Worm (Caenorhabditis elegans) whole organism, young adult: ENCODE measurements around the gene luc-7L3.

Experiments
- ama-1 ChIP-seq, 3 experiments: fragments of 150-350 bp in 1 of 3; sonication (generic microtip) in 2 of 3; optimal IDR thresholded peaks; 2 replicates each; lab custom pipeline; 2014 to 2018; ENCODE audit warnings: missing biosample characterization in 2 of 3, missing genetic modification characterization in 2 of 3, missing genetic modification reagents in 2 of 3
- bed-1 ChIP-seq: fragments of 200-800 bp; sonication (Bioruptor generic); IDR thresholded peaks from 2 replicates; pipeline ENCODE4 v1.3.6; 2022; ENCODE audit warnings: missing genetic modification reagents, missing genetic modification characterization, missing compliant biosample characterization
- die-1 ChIP-seq: sonication (generic microtip); optimal IDR thresholded peaks from 2 replicates; lab custom pipeline; 2016; ENCODE audit warnings: missing genotype, mild to moderate bottlenecking, missing genetic modification characterization, missing compliant biosample characterization
- lir-1 ChIP-seq: fragments of 200-800 bp; sonication (Bioruptor generic); conservative IDR thresholded peaks from 2 replicates; pipeline ENCODE4 v1.3.6; 2022; ENCODE audit warnings: missing genetic modification reagents, missing genetic modification characterization, missing compliant biosample characterization
- madf-10 ChIP-seq: sonication (generic microtip); optimal IDR thresholded peaks from 2 replicates; lab custom pipeline; 2016; ENCODE audit warnings: mild to moderate bottlenecking, missing genetic modification characterization, missing compliant biosample characterization
- nfya-1 ChIP-seq: sonication (generic microtip); optimal IDR thresholded peaks from 2 replicates; lab custom pipeline; 2017; ENCODE audit warnings: antibody characterized with exemption, missing compliant biosample characterization, missing genetic modification characterization, borderline replicate concordance; ENCODE audit not compliant: insufficient read depth
- rpc-1 ChIP-seq, 2 experiments: fragments of 150-350 bp in 1 of 2; sonication (generic microtip) in 1 of 2; optimal IDR thresholded peaks; 2 replicates each; lab custom pipeline; 2014 to 2018; ENCODE audit warnings: missing biosample characterization in 1 of 2, missing genetic modification characterization in 1 of 2, missing genetic modification reagents in 1 of 2, missing genotype in 1 of 2
- snpc-4 ChIP-seq, 5 experiments: fragments of 150-350 bp in 1 of 5; sonication (generic microtip) in 4 of 5; optimal IDR thresholded peaks; 2 replicates each; lab custom pipeline; 2014 to 2018; ENCODE audit warnings: missing genetic modification characterization in 5 of 5, missing biosample characterization in 3 of 5, antibody characterized with exemption in 2 of 5, mild to moderate bottlenecking in 2 of 5, missing compliant biosample characterization in 2 of 5, missing genotype in 2 of 5, moderate library complexity in 2 of 5, missing genetic modification reagents in 1 of 5
- unc-62 ChIP-seq: fragments of 150-350 bp; optimal IDR thresholded peaks from 2 replicates; lab custom pipeline; 2014; ENCODE audit warnings: missing biosample characterization, missing genetic modification reagents, missing genetic modification characterization
- ztf-6 ChIP-seq: fragments of 200-800 bp; sonication (Bioruptor generic); IDR thresholded peaks from 2 replicates; pipeline ENCODE4 v1.3.6; 2022; ENCODE audit warnings: missing genetic modification reagents, missing genetic modification characterization, missing compliant biosample characterization

- TF ChIP-seq lir-1 (GFP tag; lab: Robert Waterston, UW) (no peak), unc-62 (GFP tag; lab: Kevin White, UChicago) (no peak), rpc-1 (optimal IDR thresholded peaks at IDR 0.05; lab: Kevin White, UChicago) (no peak), rpc-1 (tag; optimal IDR thresholded peaks at IDR 0.05; lab: Kevin White, UChicago) (no peak), madf-10 (tag; lab: Kevin White, UChicago) (no peak), ztf-6 (GFP tag; lab: Robert Waterston, UW) (no peak), ama-1 (optimal IDR thresholded peaks at IDR 0.05; lab: Kevin White, UChicago) (no peak), ama-1 (GFP tag; optimal IDR thresholded peaks at IDR 0.05; lab: Kevin White, UChicago) (no peak), snpc-4 (GFP tag; optimal IDR thresholded peaks at IDR 0.05; lab: Kevin White, UChicago) (no peak), snpc-4 (tag; optimal IDR thresholded peaks at IDR 0.05; lab: Kevin White, UChicago) (no peak), bed-1 (GFP tag; lab: Robert Waterston, UW) (no peak), nfya-1 (tag; lab: Kevin White, UChicago) (no peak), die-1 (tag; lab: Kevin White, UChicago) (no peak)
Measured at ce11 chrII:50862-51261, 47.0 kb downstream of the luc-7L3 start.
